Worm (Caenorhabditis elegans) whole organism, L1 larva: ENCODE measurements around the gene F31E8.4.

ENCODE experiments used
- C16A3.4 ChIP-seq: fragments of 150-350 bp; optimal IDR thresholded peaks from 2 replicates; lab custom pipeline; 2014; ENCODE audit warnings: missing biosample characterization, missing genetic modification characterization
- dpl-1 ChIP-seq, 3 experiments: fragments of 150-350 bp in 2 of 3; sonication (generic microtip) in 1 of 3; optimal IDR thresholded peaks; 2 replicates each; lab custom pipeline; 2014 to 2017; ENCODE audit warnings: missing biosample characterization in 3 of 3, missing genetic modification characterization in 3 of 3, missing genetic modification reagents in 3 of 3
- fkh-8 ChIP-seq: sonication (generic microtip); optimal IDR thresholded peaks from 2 replicates; lab custom pipeline; 2016; ENCODE audit warnings: mild to moderate bottlenecking, missing genetic modification characterization, missing compliant biosample characterization
- jun-1 ChIP-seq: fragments of 150-350 bp; optimal IDR thresholded peaks from 2 replicates; lab custom pipeline; 2014; ENCODE audit warnings: missing biosample characterization, missing genetic modification reagents, missing genetic modification characterization
- lsy-2 ChIP-seq, 2 experiments: fragments of 150-350 bp; optimal IDR thresholded peaks; 2 replicates each; lab custom pipeline; 2014; ENCODE audit warnings: missing biosample characterization in 2 of 2, missing genetic modification characterization in 2 of 2
- mdl-1 ChIP-seq, 2 experiments: fragments of 150-350 bp; optimal IDR thresholded peaks; 2 replicates each; lab custom pipeline; 2014 to 2017; ENCODE audit warnings: missing biosample characterization in 2 of 2, missing genetic modification characterization in 2 of 2, inconsistent platforms in 1 of 2
- pag-3 ChIP-seq: sonication (generic microtip); optimal IDR thresholded peaks from 2 replicates; lab custom pipeline; 2017; ENCODE audit warnings: missing genetic modification characterization, mild to moderate bottlenecking, missing compliant biosample characterization, antibody characterized with exemption, borderline replicate concordance; ENCODE audit not compliant: insufficient read depth
- rnt-1 ChIP-seq: sonication (generic microtip); optimal IDR thresholded peaks from 2 replicates; lab custom pipeline; 2016; ENCODE audit warnings: mild to moderate bottlenecking, missing genetic modification characterization, moderate library complexity, missing compliant biosample characterization
- skn-1 ChIP-seq: fragments of 150-350 bp; optimal IDR thresholded peaks from 2 replicates; lab custom pipeline; 2014; ENCODE audit warnings: missing biosample characterization, missing genetic modification characterization
- sox-4 ChIP-seq: sonication (generic microtip); optimal IDR thresholded peaks from 2 replicates; lab custom pipeline; 2016; ENCODE audit warnings: missing genetic modification characterization, missing compliant biosample characterization
- unc-62 ChIP-seq: fragments of 150-350 bp; optimal IDR thresholded peaks from 2 replicates; lab custom pipeline; 2014; ENCODE audit warnings: missing biosample characterization, missing genetic modification reagents, missing genetic modification characterization
- unc-98 ChIP-seq: fragments of 200-800 bp; sonication (Bioruptor generic); IDR thresholded peaks from 2 replicates; pipeline ENCODE4 v1.3.6; 2022; ENCODE audit warnings: missing genetic modification characterization, missing compliant biosample characterization

DNA sequence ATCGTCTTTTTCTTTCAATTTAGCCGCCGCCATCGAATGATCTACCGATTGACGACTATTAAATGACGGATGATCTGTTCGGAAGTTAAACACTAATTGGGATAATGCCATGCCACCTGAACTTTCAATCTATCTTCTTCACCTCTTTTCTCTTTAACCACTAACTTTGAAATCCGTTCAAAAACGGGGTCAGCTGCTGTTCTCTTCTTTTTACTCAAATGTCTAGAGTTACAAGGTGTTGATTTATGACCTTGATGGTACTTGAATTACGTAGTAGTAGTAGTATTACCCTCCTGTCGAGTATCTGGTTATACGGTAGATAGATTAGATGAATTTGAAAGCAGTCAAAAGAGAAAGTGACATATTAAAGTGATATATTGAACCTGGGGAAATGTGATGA, 21.2 kb upstream of the F31E8.4 start:
- TF ChIP-seq rnt-1: peak; percentile 24
- no peak for TF ChIP-seq C16A3.4
- no peak for TF ChIP-seq skn-1
- peak in 1 of 2 experiments; percentile 59 for TF ChIP-seq lsy-2 (tag; optimal IDR thresholded peaks at IDR 0.05; lab: Kevin White, UChicago)
- TF ChIP-seq unc-62 (GFP tag; lab: Kevin White, UChicago): no peak
- peak; percentile 27 for TF ChIP-seq pag-3
- TF ChIP-seq jun-1 (tag; lab: Kevin White, UChicago): no peak
- no peak for TF ChIP-seq unc-98 (GFP tag; lab: Robert Waterston, UW)
- TF ChIP-seq fkh-8 (tag; lab: Kevin White, UChicago): no peak
- TF ChIP-seq mdl-1 (tag; optimal IDR thresholded peaks at IDR 0.05; lab: Kevin White, UChicago): no peak
- TF ChIP-seq dpl-1 (GFP tag; optimal IDR thresholded peaks at IDR 0.05; lab: Kevin White, UChicago): no peak
- TF ChIP-seq sox-4 (tag; lab: Kevin White, UChicago): no peak
